Worm (Caenorhabditis elegans) whole organism, late embryonic: ENCODE data around the gene oxy-4.

Experiments used
- ahr-1 ChIP-seq: sonication (generic microtip); optimal IDR thresholded peaks from 2 replicates; lab custom pipeline; 2016; ENCODE audit warnings: missing genetic modification characterization, missing compliant biosample characterization
- ceh-2 ChIP-seq: sonication (generic microtip); optimal IDR thresholded peaks from 2 replicates; lab custom pipeline; 2016; ENCODE audit warnings: missing genotype, missing genetic modification characterization, missing compliant biosample characterization
- ceh-45 ChIP-seq: fragments of 200-800 bp; sonication (Bioruptor generic); IDR thresholded peaks from 2 replicates; pipeline ENCODE4 v1.3.6; 2022; ENCODE audit warnings: missing genetic modification reagents, missing genetic modification characterization, missing compliant biosample characterization
- fkh-10 ChIP-seq: fragments of 150-350 bp; optimal IDR thresholded peaks from 2 replicates; lab custom pipeline; 2014; ENCODE audit warnings: missing biosample characterization, missing genetic modification reagents, missing genetic modification characterization
- nhr-11 ChIP-seq: fragments of 150-350 bp; optimal IDR thresholded peaks from 2 replicates; lab custom pipeline; 2014; ENCODE audit warnings: missing biosample characterization, missing genetic modification characterization

DNA sequence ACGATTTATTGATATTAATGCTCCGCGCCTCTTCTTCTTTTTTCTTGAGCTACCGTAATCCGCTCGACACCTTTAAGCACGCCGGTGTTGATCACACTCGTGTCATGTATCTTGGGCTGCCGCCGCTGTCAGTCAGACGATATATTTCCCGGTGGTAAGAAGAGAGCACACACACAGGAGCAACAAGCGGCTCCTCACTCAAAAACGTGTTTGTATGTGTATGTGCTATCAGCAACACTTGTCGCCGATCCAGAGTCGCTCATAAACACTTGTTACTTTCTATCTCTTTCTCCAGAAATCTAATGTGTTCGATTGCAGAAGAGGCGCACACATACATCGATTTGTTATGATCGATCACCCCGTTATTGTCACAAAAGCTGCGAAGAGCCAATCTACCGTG is 18.0 kb downstream of the oxy-4 start:
- TF ChIP-seq ceh-45 (GFP tag; lab: Robert Waterston, UW) = no peak
- TF ChIP-seq nhr-11 = no peak
- TF ChIP-seq fkh-10 (GFP tag; lab: Kevin White, UChicago) = no peak
- no peak for TF ChIP-seq ahr-1 (tag; lab: Kevin White, UChicago)
- no peak for TF ChIP-seq ceh-2 (tag; lab: Kevin White, UChicago)
